Worm (Caenorhabditis elegans): ENCODE results near the gene F58B4.2.

The F58B4.2 gene

DNA sequence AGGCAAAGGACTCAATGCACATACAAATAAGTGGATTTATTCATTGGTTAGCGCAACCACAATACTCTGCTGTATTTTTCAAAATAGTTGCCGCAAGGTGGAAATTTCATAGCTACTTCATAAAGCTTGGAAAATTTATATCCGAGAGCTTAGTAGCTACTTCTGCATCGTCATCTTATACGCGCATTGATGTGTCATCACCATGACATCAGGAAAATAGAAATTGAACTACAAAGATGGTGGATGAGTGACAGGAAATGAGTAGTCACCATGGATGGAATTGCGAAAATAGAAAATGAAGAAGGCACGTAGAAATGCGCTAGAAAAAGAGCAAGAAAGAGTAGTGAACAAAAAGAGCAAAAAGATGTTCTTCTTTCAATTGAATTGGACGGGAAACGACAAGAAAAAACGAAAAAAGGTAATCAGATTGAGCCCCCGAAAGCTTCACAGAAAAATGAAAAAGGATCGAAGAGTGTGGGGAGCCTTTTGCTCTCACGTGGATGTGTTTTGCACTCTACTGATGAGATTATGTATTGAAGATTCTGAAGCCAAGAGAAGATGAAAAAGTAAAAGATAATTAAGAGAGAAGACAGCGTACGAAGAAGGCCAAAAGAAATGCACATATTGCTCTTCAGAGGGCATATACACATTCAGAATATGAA, 43.2 kb downstream of the F58B4.2 start:
- TF ChIP-seq nhr-43 (tag; optimal IDR thresholded peaks at IDR 0.05; ENCODE audit: poor library complexity, severe bottlenecking) (no peak), fkh-10 (GFP tag; optimal IDR thresholded peaks at IDR 0.05) (peak; percentile 90), ZK546.5 (tag; optimal IDR thresholded peaks at IDR 0.05) (no peak), unc-62 (GFP tag; optimal IDR thresholded peaks at IDR 0.05) (no peak), nhr-25 (tag; optimal IDR thresholded peaks at IDR 0.05) (no peak), R02D3.7 (tag; optimal IDR thresholded peaks at IDR 0.05) (no peak), skn-1 (tag; optimal IDR thresholded peaks at IDR 0.05) (peak; percentile 13), pqm-1 (tag; optimal IDR thresholded peaks at IDR 0.05) (no peak), ceh-28 (tag; optimal IDR thresholded peaks at IDR 0.05) (no peak), elt-2 (tag; optimal IDR thresholded peaks at IDR 0.05) (no peak), nfya-1 (tag; optimal IDR thresholded peaks at IDR 0.05; ENCODE audit: insufficient read depth) (peak; percentile 2), eor-1 (tag; optimal IDR thresholded peaks at IDR 0.05) (no peak), unc-39 (tag; optimal IDR thresholded peaks at IDR 0.05) (no peak), nhr-77 (tag; optimal IDR thresholded peaks at IDR 0.05) (no peak), mdl-1 (tag; optimal IDR thresholded peaks at IDR 0.05) (no peak), jun-1 (tag; optimal IDR thresholded peaks at IDR 0.05) (no peak), lsy-12 (tag; optimal IDR thresholded peaks at IDR 0.05) (no peak), aly-2 (tag; optimal IDR thresholded peaks at IDR 0.05) (no peak), ceh-16 (tag; optimal IDR thresholded peaks at IDR 0.05) (no peak)

DNA sequence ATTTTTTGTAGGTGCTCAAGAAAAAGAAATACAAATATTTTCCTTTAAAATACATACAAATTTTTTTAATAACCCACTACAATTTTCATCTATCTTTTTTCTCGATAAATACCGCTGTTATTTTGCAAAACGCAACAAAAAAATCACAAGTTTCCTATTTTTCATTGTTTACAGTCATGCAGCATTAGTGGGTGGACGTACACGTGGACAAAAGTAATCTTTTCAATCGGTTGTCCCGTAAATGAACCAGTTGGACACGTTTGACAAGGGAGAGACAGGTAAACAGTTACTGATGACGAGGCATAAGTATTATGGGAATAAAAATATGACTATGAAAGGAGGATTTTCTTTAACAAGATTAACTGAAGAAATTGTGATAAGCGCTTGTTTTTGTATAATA, 45.1 kb downstream of the F58B4.2 start:
- TF ChIP-seq egl-27 (tag; optimal IDR thresholded peaks at IDR 0.05) (no peak), nhr-77 (tag; optimal IDR thresholded peaks at IDR 0.05) (no peak), nhr-12 (tag; optimal IDR thresholded peaks at IDR 0.05) (no peak), R02D3.7 (tag; optimal IDR thresholded peaks at IDR 0.05) (no peak), pqm-1 (tag; optimal IDR thresholded peaks at IDR 0.05) (no peak), ztf-11 (tag; optimal IDR thresholded peaks at IDR 0.05) (no peak), tbx-2 (tag; optimal IDR thresholded peaks at IDR 0.05) (no peak), fos-1 (tag; optimal IDR thresholded peaks at IDR 0.05) (no peak), nhr-67 (tag; optimal IDR thresholded peaks at IDR 0.05) (no peak)

DNA sequence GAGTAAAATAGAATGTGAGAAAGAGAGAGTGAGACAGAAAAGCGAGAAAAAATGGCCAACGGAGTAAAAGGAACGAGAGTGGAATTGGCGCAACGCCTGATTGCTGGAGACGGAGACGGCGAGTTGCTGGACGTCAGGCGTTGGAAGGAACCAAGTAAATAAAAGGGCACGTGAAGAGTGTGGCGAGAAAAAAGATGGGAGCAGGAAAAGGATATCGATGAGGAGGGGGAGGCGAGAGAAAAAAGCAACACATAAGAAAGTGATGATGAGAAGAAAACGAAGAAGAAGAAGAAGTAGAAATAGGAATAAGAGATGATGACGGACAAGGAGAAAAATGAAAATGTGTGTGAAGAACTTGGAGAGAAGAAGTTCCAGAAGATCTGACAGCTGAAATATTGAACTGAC, 46.8 kb downstream of the F58B4.2 start:
- TF ChIP-seq elt-3 (tag; optimal IDR thresholded peaks at IDR 0.05): no peak
- TF ChIP-seq ama-1 (optimal IDR thresholded peaks at IDR 0.05): no peak
- TF ChIP-seq zag-1 (tag; optimal IDR thresholded peaks at IDR 0.05): peak; percentile 35
- TF ChIP-seq ceh-82 (tag; optimal IDR thresholded peaks at IDR 0.05): peak; percentile 7
- TF ChIP-seq mdl-1 (tag; optimal IDR thresholded peaks at IDR 0.05): peak; percentile 83
- TF ChIP-seq hmg-11 (tag; optimal IDR thresholded peaks at IDR 0.05): peak; percentile 90
- no peak for TF ChIP-seq unc-39 (tag; optimal IDR thresholded peaks at IDR 0.05)
- peak; percentile 92 for TF ChIP-seq fkh-10 (GFP tag; optimal IDR thresholded peaks at IDR 0.05)
- TF ChIP-seq pqm-1 (tag; optimal IDR thresholded peaks at IDR 0.05): peak; percentile 46
- peak; percentile 36 for TF ChIP-seq elt-2 (tag; optimal IDR thresholded peaks at IDR 0.05)
- peak; percentile 33 for TF ChIP-seq nhr-23 (tag; optimal IDR thresholded peaks at IDR 0.05)
- TF ChIP-seq lin-39 (tag; optimal IDR thresholded peaks at IDR 0.05): peak; percentile 65
- no peak for TF ChIP-seq ztf-4 (tag; optimal IDR thresholded peaks at IDR 0.05)
- peak; percentile 67 for TF ChIP-seq tbx-2 (tag; optimal IDR thresholded peaks at IDR 0.05)
- TF ChIP-seq pha-4 (tag; optimal IDR thresholded peaks at IDR 0.05): peak; percentile 92
- TF ChIP-seq nfya-1 (tag; optimal IDR thresholded peaks at IDR 0.05; ENCODE audit: insufficient read depth): peak; percentile 87
- TF ChIP-seq nhr-237 (tag; optimal IDR thresholded peaks at IDR 0.05): no peak
- peak; percentile 80 for TF ChIP-seq unc-62 (GFP tag; optimal IDR thresholded peaks at IDR 0.05)
- TF ChIP-seq fos-1 (tag; optimal IDR thresholded peaks at IDR 0.05): no peak
- TF ChIP-seq ceh-16 (tag; optimal IDR thresholded peaks at IDR 0.05): no peak
- no peak for TF ChIP-seq nhr-67 (tag; optimal IDR thresholded peaks at IDR 0.05)
- no peak for TF ChIP-seq eor-1 (tag; optimal IDR thresholded peaks at IDR 0.05)
- TF ChIP-seq lsy-12 (tag; optimal IDR thresholded peaks at IDR 0.05): peak; percentile 54
- peak; percentile 60 for TF ChIP-seq ceh-28 (tag; optimal IDR thresholded peaks at IDR 0.05)
- TF ChIP-seq nhr-25 (tag; optimal IDR thresholded peaks at IDR 0.05): no peak
- peak; percentile 60 for TF ChIP-seq nhr-43 (tag; optimal IDR thresholded peaks at IDR 0.05; ENCODE audit: poor library complexity, severe bottlenecking)
- TF ChIP-seq nhr-77 (tag; optimal IDR thresholded peaks at IDR 0.05): no peak
- peak; percentile 69 for TF ChIP-seq egl-5 (tag; optimal IDR thresholded peaks at IDR 0.05)
- no peak for TF ChIP-seq ztf-11 (tag; optimal IDR thresholded peaks at IDR 0.05)
- TF ChIP-seq sea-2 (GFP tag; optimal IDR thresholded peaks at IDR 0.05): no peak
- peak; percentile 45 for TF ChIP-seq lin-15B (tag; optimal IDR thresholded peaks at IDR 0.05)
- peak; percentile 49 for TF ChIP-seq elt-1 (tag; optimal IDR thresholded peaks at IDR 0.05)
- peak; percentile 66 for TF ChIP-seq egl-27 (tag; optimal IDR thresholded peaks at IDR 0.05)
- TF ChIP-seq ZK546.5 (tag; optimal IDR thresholded peaks at IDR 0.05): no peak
- TF ChIP-seq nhr-28 (tag; optimal IDR thresholded peaks at IDR 0.05): no peak
- peak; percentile 39 for TF ChIP-seq R02D3.7 (tag; optimal IDR thresholded peaks at IDR 0.05)
- no peak for TF ChIP-seq daf-12 (tag; optimal IDR thresholded peaks at IDR 0.05)
- peak; percentile 56 for TF ChIP-seq nhr-11 (tag; optimal IDR thresholded peaks at IDR 0.05)
- peak; percentile 16 for TF ChIP-seq skn-1 (tag; optimal IDR thresholded peaks at IDR 0.05)
- peak; percentile 71 for TF ChIP-seq jun-1 (tag; optimal IDR thresholded peaks at IDR 0.05)
- TF ChIP-seq nhr-76 (tag; optimal IDR thresholded peaks at IDR 0.05): no peak
- TF ChIP-seq snpc-4 (tag; optimal IDR thresholded peaks at IDR 0.05): peak; percentile 47
- TF ChIP-seq nhr-12 (tag; optimal IDR thresholded peaks at IDR 0.05): no peak
- TF ChIP-seq aly-2 (tag; optimal IDR thresholded peaks at IDR 0.05): no peak
- no peak for TF ChIP-seq ceh-9 (tag; optimal IDR thresholded peaks at IDR 0.05)
